Fruit fly (Drosophila melanogaster) S2 (cell line): ENCODE measurements around the gene CG7560.

Experiments used
- CG8478 ChIP-seq: fragments of >200 bp; optimal IDR thresholded peaks from 2 replicates; lab custom pipeline; 2018
- CTCF ChIP-seq, 2 experiments: fragments of >200 bp; optimal IDR thresholded peaks; 2 replicates each; lab custom pipeline; 2018

The CG7560 gene

DNA sequence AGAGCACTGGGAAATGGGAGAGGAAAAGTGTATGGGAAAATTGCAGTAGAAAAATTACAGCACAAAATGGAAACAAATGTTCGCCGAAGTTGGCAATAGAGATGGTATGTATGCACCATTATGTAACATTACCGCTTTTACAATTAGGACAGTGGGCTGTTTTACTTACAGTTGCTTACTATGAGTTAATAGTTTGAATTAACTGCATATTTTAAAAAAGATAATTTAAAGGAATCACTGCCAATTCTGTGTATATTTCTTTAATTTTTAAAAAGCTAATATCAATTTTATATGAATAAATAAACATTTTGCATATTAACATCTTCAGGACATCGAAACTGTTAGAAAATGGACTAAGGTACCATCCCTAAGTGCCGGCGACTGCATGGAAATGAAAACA, 11.3 kb upstream of the CG7560 start:
- TF ChIP-seq CTCF (optimal IDR thresholded peaks at IDR 0.05; lab: Kevin White, UChicago) (no peak), CG8478 (no peak)

- TF ChIP-seq CG8478 (no peak), CTCF (optimal IDR thresholded peaks at IDR 0.05; lab: Kevin White, UChicago) (no peak)
These were observed 10.5 kb upstream of the CG7560 start for dm6 chr3L:11414453-11414852.

dm6 chr3L:11415382-11415781, 9.6 kb upstream of the CG7560 start:
- TF ChIP-seq CTCF (optimal IDR thresholded peaks at IDR 0.05; lab: Kevin White, UChicago) (no peak), CG8478 (no peak)

DNA sequence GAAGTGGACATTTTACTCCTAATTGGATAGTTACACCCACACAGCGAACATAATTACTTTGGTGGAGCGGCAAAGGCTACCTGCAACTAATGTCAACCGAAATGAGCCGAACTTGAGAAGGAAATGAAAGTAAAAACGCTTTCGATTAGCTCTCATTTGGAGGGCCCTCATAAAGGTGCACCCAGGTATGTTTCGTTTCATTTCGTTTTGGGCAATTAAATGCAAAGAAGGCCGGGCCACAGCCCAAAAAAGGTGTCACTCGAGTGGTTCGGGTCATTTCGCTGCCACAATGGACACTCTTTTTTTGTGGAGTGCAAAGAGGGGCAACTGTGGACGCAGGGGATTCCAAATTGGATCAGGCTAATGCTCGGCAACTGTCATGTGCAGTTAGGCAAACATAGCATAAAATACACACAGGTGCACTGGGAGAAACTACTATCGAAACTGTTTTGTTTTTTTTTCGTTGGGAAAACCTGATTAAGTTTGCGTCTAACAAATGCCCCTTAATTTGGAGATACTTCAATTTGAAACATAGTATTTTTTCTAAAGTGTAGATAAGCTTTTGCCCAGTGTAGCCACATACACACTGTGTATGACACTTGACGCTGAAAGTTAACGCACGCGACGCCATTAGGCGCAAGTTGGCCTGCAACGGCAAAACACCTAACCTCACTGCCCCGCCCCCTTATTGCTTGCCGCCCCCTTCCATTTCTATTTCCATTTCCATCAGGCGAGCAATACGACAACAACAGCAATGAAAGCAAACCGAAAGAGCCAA, 8.3 kb upstream of the CG7560 start:
- no peak for TF ChIP-seq CTCF (optimal IDR thresholded peaks at IDR 0.05; lab: Kevin White, UChicago)
- no peak for TF ChIP-seq CG8478

- TF ChIP-seq CG8478: no peak
- TF ChIP-seq CTCF (optimal IDR thresholded peaks at IDR 0.05; lab: Kevin White, UChicago): no peak
These were observed 7.5 kb upstream of the CG7560 start for dm6 chr3L:11417273-11418040.

- no peak for TF ChIP-seq CTCF (optimal IDR thresholded peaks at IDR 0.05; lab: Kevin White, UChicago)
- no peak for TF ChIP-seq CG8478
These were observed 6.8 kb upstream of the CG7560 start for dm6 chr3L:11418041-11418674.

DNA sequence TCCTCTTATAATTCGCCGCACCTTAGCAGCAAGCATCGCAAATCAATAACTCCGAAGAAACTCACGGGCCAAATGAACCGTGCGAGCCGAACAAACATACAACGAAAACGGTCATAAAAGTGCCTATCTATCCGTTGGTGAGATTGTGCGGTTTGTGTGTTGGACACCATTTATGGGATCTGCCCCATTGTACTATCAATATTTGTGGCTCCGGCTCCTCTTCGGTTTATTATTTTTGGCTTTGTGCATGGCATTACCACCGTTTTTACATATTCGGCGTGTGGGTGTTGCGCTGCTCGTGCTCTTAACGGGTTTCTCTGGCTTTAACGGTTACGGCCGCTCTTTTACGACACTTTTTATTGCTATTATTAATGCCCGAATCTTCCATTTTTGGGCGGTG, 5.6 kb upstream of the CG7560 start:
- TF ChIP-seq CTCF (optimal IDR thresholded peaks at IDR 0.05; lab: Kevin White, UChicago) (no peak), CG8478 (no peak)

- TF ChIP-seq CG8478 (no peak), CTCF (optimal IDR thresholded peaks at IDR 0.05; lab: Kevin White, UChicago) (no peak)
These were observed 4.0 kb upstream of the CG7560 start for dm6 chr3L:11420976-11421375.

DNA sequence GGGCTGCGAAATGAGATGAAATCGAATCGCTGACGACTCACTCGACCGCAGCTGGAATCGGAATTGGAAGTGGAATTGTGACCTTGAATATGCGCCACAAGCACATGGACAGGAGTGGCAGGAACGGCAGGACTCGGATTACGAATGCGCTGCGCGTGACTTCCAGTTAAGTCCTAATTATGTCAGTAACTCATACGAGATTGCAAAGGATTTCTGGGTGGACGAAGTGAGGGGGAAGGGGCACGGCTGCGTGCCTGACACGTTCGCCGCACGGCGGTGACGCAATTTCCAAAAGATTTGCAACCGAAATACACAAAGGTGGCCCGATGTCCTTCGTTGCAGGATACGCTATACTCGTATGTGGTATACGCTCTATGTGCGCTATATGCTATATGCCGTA, 3.1 kb upstream of the CG7560 start:
- TF ChIP-seq CG8478: no peak
- TF ChIP-seq CTCF (optimal IDR thresholded peaks at IDR 0.05; lab: Kevin White, UChicago): no peak

dm6 chr3L:11422338-11422802, 2.6 kb upstream of the CG7560 start:
- TF ChIP-seq CTCF (optimal IDR thresholded peaks at IDR 0.05; lab: Kevin White, UChicago) (no peak), CG8478 (no peak)

dm6 chr3L:11428390-11428789, 3.4 kb downstream of the CG7560 start:
- no peak for TF ChIP-seq CTCF (optimal IDR thresholded peaks at IDR 0.05; lab: Kevin White, UChicago)
- TF ChIP-seq CG8478: no peak

- no peak for TF ChIP-seq CTCF (optimal IDR thresholded peaks at IDR 0.05; lab: Kevin White, UChicago)
- no peak for TF ChIP-seq CG8478
These were observed 4.7 kb downstream of the CG7560 start for dm6 chr3L:11429695-11430094.

dm6 chr3L:11431251-11431925, 6.4 kb downstream of the CG7560 start:
- TF ChIP-seq CTCF (optimal IDR thresholded peaks at IDR 0.05; lab: Kevin White, UChicago) (no peak), CG8478 (no peak)

DNA sequence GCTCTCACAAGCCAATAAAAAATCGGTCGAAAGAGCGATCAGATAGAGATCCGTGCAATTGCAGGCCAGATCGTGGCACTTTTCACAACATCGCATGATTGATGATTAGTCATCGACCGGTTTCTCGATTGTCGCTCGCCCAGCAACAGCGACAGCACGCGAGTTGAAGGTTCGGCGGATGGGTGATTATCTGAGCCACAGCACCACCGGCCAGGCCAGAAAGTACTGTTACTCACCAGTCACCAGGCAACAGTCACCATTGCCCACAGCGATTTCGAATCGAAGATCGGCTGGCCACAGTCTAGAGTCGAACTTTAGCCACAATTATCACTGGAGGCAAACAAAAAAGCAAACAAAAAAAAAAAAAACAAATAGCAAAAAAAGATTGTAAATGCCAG, 7.0 kb downstream of the CG7560 start:
- no peak for TF ChIP-seq CG8478
- TF ChIP-seq CTCF (optimal IDR thresholded peaks at IDR 0.05; lab: Kevin White, UChicago): no peak

DNA sequence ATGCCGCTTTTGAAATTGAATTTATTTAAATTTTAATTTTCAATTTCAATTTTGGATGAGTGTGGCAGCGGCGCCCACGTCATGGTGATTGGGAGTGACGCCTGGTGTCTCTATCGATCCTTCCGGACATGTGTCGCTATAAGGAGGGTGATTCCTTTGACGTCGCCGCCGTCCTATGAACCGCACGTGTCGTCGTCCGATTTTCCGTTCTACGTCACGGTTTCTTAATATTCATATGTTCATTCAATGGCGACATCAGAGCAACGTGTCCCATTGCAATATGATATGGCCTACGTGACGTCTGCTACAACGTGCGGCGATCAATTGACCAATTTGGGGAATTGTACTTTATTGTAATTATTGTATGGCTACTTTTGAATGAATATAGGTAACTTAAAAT, 7.5 kb downstream of the CG7560 start:
- no peak for TF ChIP-seq CG8478
